Worm (Caenorhabditis elegans): Measurements from ENCODE around the gene Y44A6D.5.

Gene Y44A6D.5

ce11 chrV:20775269-20775668 is 27.5 kb downstream of the Y44A6D.5 start, which contains the start of gene F38A6.4:
Gene F38A6.4 (minus strand): TSS chrV:20775369.
- TF ChIP-seq T22C8.4 (GFP tag; IDR thresholded peaks at IDR 0.05) (no peak), ztf-29 (GFP tag; IDR thresholded peaks at IDR 0.05) (no peak), tab-1 (GFP tag; IDR thresholded peaks at IDR 0.05) (no peak)

ce11 chrV:20773647-20774046 is 29.2 kb downstream of the Y44A6D.5 start, which contains the start of gene F38A6.5:
Gene F38A6.5 (minus strand): TSS chrV:20773747.
- TF ChIP-seq tab-1 (GFP tag; IDR thresholded peaks at IDR 0.05) = no peak
- no peak for TF ChIP-seq T22C8.4 (GFP tag; IDR thresholded peaks at IDR 0.05)
- no peak for TF ChIP-seq cog-1 (tag; optimal IDR thresholded peaks at IDR 0.05)
- TF ChIP-seq flt-1 (GFP tag; IDR thresholded peaks at IDR 0.05) = no peak
- TF ChIP-seq ref-1 (GFP tag; conservative IDR thresholded peaks at IDR 0.05) = no peak
- TF ChIP-seq ztf-23 (GFP tag; IDR thresholded peaks at IDR 0.05) = no peak
- TF ChIP-seq klf-2 (GFP tag; conservative IDR thresholded peaks at IDR 0.05) = no peak
- no peak for TF ChIP-seq med-1 (GFP tag; optimal IDR thresholded peaks at IDR 0.05; ENCODE audit: insufficient read depth)
- TF ChIP-seq ztf-29 (GFP tag; IDR thresholded peaks at IDR 0.05) = no peak

- TF ChIP-seq cog-1 (tag; optimal IDR thresholded peaks at IDR 0.05) (no peak), ztf-23 (GFP tag; IDR thresholded peaks at IDR 0.05) (no peak)
Measured at ce11 chrV:20771702-20772101, 31.1 kb downstream of the Y44A6D.5 start.

- TF ChIP-seq flt-1 (GFP tag; IDR thresholded peaks at IDR 0.05) (no peak), klf-2 (GFP tag; conservative IDR thresholded peaks at IDR 0.05) (no peak), ztf-23 (GFP tag; IDR thresholded peaks at IDR 0.05) (no peak), ztf-29 (GFP tag; IDR thresholded peaks at IDR 0.05) (no peak), tab-1 (GFP tag; IDR thresholded peaks at IDR 0.05) (no peak), T22C8.4 (GFP tag; IDR thresholded peaks at IDR 0.05) (no peak), cog-1 (tag; optimal IDR thresholded peaks at IDR 0.05) (no peak), med-1 (GFP tag; optimal IDR thresholded peaks at IDR 0.05; ENCODE audit: insufficient read depth) (no peak), ref-1 (GFP tag; conservative IDR thresholded peaks at IDR 0.05) (no peak)
Measured at ce11 chrV:20770846-20771245, 32.0 kb downstream of the Y44A6D.5 start.

- no peak for TF ChIP-seq tab-1 (GFP tag; IDR thresholded peaks at IDR 0.05)
- no peak for TF ChIP-seq flt-1 (GFP tag; IDR thresholded peaks at IDR 0.05)
Measured at ce11 chrV:20770061-20770460, 32.7 kb downstream of the Y44A6D.5 start, which contains the start of gene elp-1. Gene elp-1 (minus strand): TSS chrV:20770161.

- TF ChIP-seq med-1 (GFP tag; optimal IDR thresholded peaks at IDR 0.05; ENCODE audit: insufficient read depth) = no peak
- no peak for TF ChIP-seq T22C8.4 (GFP tag; IDR thresholded peaks at IDR 0.05)
- no peak for TF ChIP-seq ztf-23 (GFP tag; IDR thresholded peaks at IDR 0.05)
- no peak for TF ChIP-seq cog-1 (tag; optimal IDR thresholded peaks at IDR 0.05)
- no peak for TF ChIP-seq ref-1 (GFP tag; conservative IDR thresholded peaks at IDR 0.05)
- no peak for TF ChIP-seq ztf-29 (GFP tag; IDR thresholded peaks at IDR 0.05)
- no peak for TF ChIP-seq tab-1 (GFP tag; IDR thresholded peaks at IDR 0.05)
- no peak for TF ChIP-seq klf-2 (GFP tag; conservative IDR thresholded peaks at IDR 0.05)
- TF ChIP-seq flt-1 (GFP tag; IDR thresholded peaks at IDR 0.05) = no peak
Measured at ce11 chrV:20763192-20763591, 39.6 kb downstream of the Y44A6D.5 start.

- no peak for TF ChIP-seq T22C8.4 (GFP tag; IDR thresholded peaks at IDR 0.05)
- TF ChIP-seq ref-1 (GFP tag; conservative IDR thresholded peaks at IDR 0.05) = no peak
- TF ChIP-seq cog-1 (tag; optimal IDR thresholded peaks at IDR 0.05) = no peak
- no peak for TF ChIP-seq med-1 (GFP tag; optimal IDR thresholded peaks at IDR 0.05; ENCODE audit: insufficient read depth)
- TF ChIP-seq ztf-29 (GFP tag; IDR thresholded peaks at IDR 0.05) = no peak
- no peak for TF ChIP-seq klf-2 (GFP tag; conservative IDR thresholded peaks at IDR 0.05)
- no peak for TF ChIP-seq ztf-23 (GFP tag; IDR thresholded peaks at IDR 0.05)
- no peak for TF ChIP-seq tab-1 (GFP tag; IDR thresholded peaks at IDR 0.05)
- no peak for TF ChIP-seq flt-1 (GFP tag; IDR thresholded peaks at IDR 0.05)
Measured at ce11 chrV:20761758-20762157, 41.0 kb downstream of the Y44A6D.5 start.

- TF ChIP-seq flt-1 (GFP tag; IDR thresholded peaks at IDR 0.05) (no peak), T22C8.4 (GFP tag; IDR thresholded peaks at IDR 0.05) (no peak), tab-1 (GFP tag; IDR thresholded peaks at IDR 0.05) (no peak), cog-1 (tag; optimal IDR thresholded peaks at IDR 0.05) (no peak), ztf-29 (GFP tag; IDR thresholded peaks at IDR 0.05) (no peak), med-1 (GFP tag; optimal IDR thresholded peaks at IDR 0.05; ENCODE audit: insufficient read depth) (no peak), ref-1 (GFP tag; conservative IDR thresholded peaks at IDR 0.05) (no peak), klf-2 (GFP tag; conservative IDR thresholded peaks at IDR 0.05) (no peak), ztf-23 (GFP tag; IDR thresholded peaks at IDR 0.05) (no peak)
Measured at ce11 chrV:20758106-20758505, 44.7 kb downstream of the Y44A6D.5 start.

ce11 chrV:20757255-20757654 is 45.6 kb downstream of the Y44A6D.5 start:
- no peak for TF ChIP-seq cog-1 (tag; optimal IDR thresholded peaks at IDR 0.05)
- no peak for TF ChIP-seq klf-2 (GFP tag; conservative IDR thresholded peaks at IDR 0.05)
- no peak for TF ChIP-seq med-1 (GFP tag; optimal IDR thresholded peaks at IDR 0.05; ENCODE audit: insufficient read depth)
- TF ChIP-seq tab-1 (GFP tag; IDR thresholded peaks at IDR 0.05) = no peak
- TF ChIP-seq ztf-29 (GFP tag; IDR thresholded peaks at IDR 0.05) = no peak
- TF ChIP-seq ref-1 (GFP tag; conservative IDR thresholded peaks at IDR 0.05) = no peak
- TF ChIP-seq ztf-23 (GFP tag; IDR thresholded peaks at IDR 0.05) = no peak
- no peak for TF ChIP-seq flt-1 (GFP tag; IDR thresholded peaks at IDR 0.05)

ce11 chrV:20756385-20756996 is 46.3 kb downstream of the Y44A6D.5 start:
- TF ChIP-seq ztf-29 (GFP tag; IDR thresholded peaks at IDR 0.05) (no peak), klf-2 (GFP tag; conservative IDR thresholded peaks at IDR 0.05) (no peak), T22C8.4 (GFP tag; IDR thresholded peaks at IDR 0.05) (no peak), flt-1 (GFP tag; IDR thresholded peaks at IDR 0.05) (no peak), tab-1 (GFP tag; IDR thresholded peaks at IDR 0.05) (no peak), ref-1 (GFP tag; conservative IDR thresholded peaks at IDR 0.05) (no peak), med-1 (GFP tag; optimal IDR thresholded peaks at IDR 0.05; ENCODE audit: insufficient read depth) (no peak), ztf-23 (GFP tag; IDR thresholded peaks at IDR 0.05) (no peak), cog-1 (tag; optimal IDR thresholded peaks at IDR 0.05) (no peak)

Data from whole organism, midembryonic.